Worm (Caenorhabditis elegans) whole organism, L2 larva: ENCODE data around the gene arrd-28.

Source experiments
- C34F6.9 ChIP-seq: fragments of 150-350 bp; optimal IDR thresholded peaks from 2 replicates; lab custom pipeline; 2014; ENCODE audit warnings: missing biosample characterization, missing genetic modification characterization
- F13H6.1 ChIP-seq: sonication (generic microtip); optimal IDR thresholded peaks from 2 replicates; lab custom pipeline; 2016; ENCODE audit warnings: missing genetic modification characterization, missing compliant biosample characterization
- R02D3.7 ChIP-seq: fragments of 150-350 bp; optimal IDR thresholded peaks from 2 replicates; lab custom pipeline; 2014; ENCODE audit warnings: missing biosample characterization, missing genetic modification characterization
- Y55F3AM.14 ChIP-seq: fragments of 200-800 bp; sonication (Bioruptor generic); optimal IDR thresholded peaks from 2 replicates; lab custom pipeline; 2018; ENCODE audit warnings: mild to moderate bottlenecking, missing genetic modification characterization, missing compliant biosample characterization
- ZK546.5 ChIP-seq: sonication (generic microtip); optimal IDR thresholded peaks from 2 replicates; lab custom pipeline; 2017; ENCODE audit warnings: missing biosample characterization, missing genetic modification characterization
- alr-1 ChIP-seq: fragments of 150-350 bp; optimal IDR thresholded peaks from 2 replicates; lab custom pipeline; 2014; ENCODE audit warnings: missing biosample characterization, missing genetic modification characterization
- aly-2 ChIP-seq: fragments of 150-350 bp; optimal IDR thresholded peaks from 2 replicates; lab custom pipeline; 2014; ENCODE audit warnings: missing biosample characterization, missing genetic modification characterization
- ama-1 ChIP-seq: fragments of 150-350 bp; optimal IDR thresholded peaks from 2 replicates; lab custom pipeline; 2018; ENCODE audit warnings: inconsistent platforms
- blmp-1 ChIP-seq: sonication (generic microtip); optimal IDR thresholded peaks from 2 replicates; lab custom pipeline; 2017; ENCODE audit warnings: missing genetic modification characterization, mild to moderate bottlenecking, missing compliant biosample characterization, antibody characterized with exemption, moderate library complexity; ENCODE audit not compliant: insufficient read depth
- ceh-16 ChIP-seq: fragments of 150-350 bp; optimal IDR thresholded peaks from 2 replicates; lab custom pipeline; 2014; ENCODE audit warnings: missing biosample characterization, missing genetic modification characterization
- ceh-82 ChIP-seq: fragments of 150-350 bp; optimal IDR thresholded peaks from 2 replicates; lab custom pipeline; 2014; ENCODE audit warnings: missing biosample characterization, missing genetic modification characterization
- crh-2 ChIP-seq: sonication (generic microtip); optimal IDR thresholded peaks from 2 replicates; lab custom pipeline; 2017; ENCODE audit warnings: missing biosample characterization, missing genetic modification characterization
- dmd-4 ChIP-seq: sonication (generic microtip); optimal IDR thresholded peaks from 2 replicates; lab custom pipeline; 2017; ENCODE audit warnings: missing biosample characterization, missing genetic modification characterization
- egl-27 ChIP-seq: sonication (generic microtip); optimal IDR thresholded peaks from 3 replicates; lab custom pipeline; 2017; ENCODE audit warnings: missing biosample characterization, missing genetic modification reagents, missing genetic modification characterization
- elt-1 ChIP-seq: fragments of 150-350 bp; optimal IDR thresholded peaks from 2 replicates; lab custom pipeline; 2014; ENCODE audit warnings: missing biosample characterization, missing genetic modification characterization
- elt-3 ChIP-seq: sonication (generic microtip); optimal IDR thresholded peaks from 2 replicates; lab custom pipeline; 2017; ENCODE audit warnings: missing biosample characterization, missing genetic modification characterization
- fos-1 ChIP-seq: fragments of 150-350 bp; optimal IDR thresholded peaks from 2 replicates; lab custom pipeline; 2014; ENCODE audit warnings: missing biosample characterization, missing genetic modification characterization
- gmeb-1 ChIP-seq: fragments of 150-350 bp; optimal IDR thresholded peaks from 2 replicates; lab custom pipeline; 2014; ENCODE audit warnings: missing biosample characterization, missing genetic modification characterization
- lin-11 ChIP-seq: fragments of 150-350 bp; sonication (generic microtip); optimal IDR thresholded peaks from 2 replicates; lab custom pipeline; 2014; ENCODE audit warnings: missing biosample characterization, missing genetic modification characterization, inconsistent platforms, mixed read lengths
- lin-13 ChIP-seq: fragments of 150-350 bp; optimal IDR thresholded peaks from 2 replicates; lab custom pipeline; 2014; ENCODE audit warnings: missing biosample characterization, missing genetic modification reagents, missing genetic modification characterization
- lin-39 ChIP-seq: fragments of 150-350 bp; optimal IDR thresholded peaks from 2 replicates; lab custom pipeline; 2014; ENCODE audit warnings: missing biosample characterization, missing genetic modification reagents, missing genetic modification characterization
- lsy-2 ChIP-seq, 2 experiments: fragments of 150-350 bp in 1 of 2; sonication (generic microtip) in 1 of 2; optimal IDR thresholded peaks; 2 replicates each; lab custom pipeline; 2014 to 2017; ENCODE audit warnings: missing biosample characterization in 2 of 2, missing genetic modification characterization in 2 of 2
- mab-5 ChIP-seq: fragments of 150-350 bp; optimal IDR thresholded peaks from 2 replicates; lab custom pipeline; 2014; ENCODE audit warnings: missing biosample characterization, missing genetic modification characterization
- mbf-1 ChIP-seq: sonication (generic microtip); optimal IDR thresholded peaks from 2 replicates; lab custom pipeline; 2017; ENCODE audit warnings: missing biosample characterization, missing genetic modification characterization
- mdl-1 ChIP-seq, 2 experiments: fragments of 150-350 bp in 1 of 2; sonication (generic microtip) in 1 of 2; optimal IDR thresholded peaks; 2 replicates each; lab custom pipeline; 2017; ENCODE audit warnings: missing biosample characterization in 2 of 2, missing genetic modification characterization in 2 of 2
- nhr-10 ChIP-seq: sonication (generic microtip); optimal IDR thresholded peaks from 2 replicates; lab custom pipeline; 2017; ENCODE audit warnings: missing biosample characterization, missing genetic modification characterization
- nhr-11 ChIP-seq: fragments of 150-350 bp; optimal IDR thresholded peaks from 2 replicates; lab custom pipeline; 2014; ENCODE audit warnings: missing biosample characterization, missing genetic modification characterization
- nhr-12 ChIP-seq: fragments of 150-350 bp; optimal IDR thresholded peaks from 2 replicates; lab custom pipeline; 2014; ENCODE audit warnings: missing biosample characterization, missing genetic modification characterization
- nhr-129 ChIP-seq: fragments of 150-350 bp; optimal IDR thresholded peaks from 2 replicates; lab custom pipeline; 2014; ENCODE audit warnings: missing biosample characterization, missing genetic modification characterization
- nhr-21 ChIP-seq: fragments of 150-350 bp; optimal IDR thresholded peaks from 2 replicates; lab custom pipeline; 2014; ENCODE audit warnings: missing biosample characterization, missing genetic modification characterization
- nhr-23 ChIP-seq: fragments of 150-350 bp; optimal IDR thresholded peaks from 2 replicates; lab custom pipeline; 2014; ENCODE audit warnings: missing biosample characterization, missing genetic modification reagents, missing genetic modification characterization
- nhr-237 ChIP-seq: fragments of 150-350 bp; optimal IDR thresholded peaks from 2 replicates; lab custom pipeline; 2014; ENCODE audit warnings: missing biosample characterization, missing genetic modification characterization
- nhr-25 ChIP-seq: fragments of 150-350 bp; sonication (generic microtip); optimal IDR thresholded peaks from 3 replicates; lab custom pipeline; 2014; ENCODE audit warnings: missing biosample characterization, missing genetic modification characterization
- nhr-6 ChIP-seq: fragments of 150-350 bp; optimal IDR thresholded peaks from 2 replicates; lab custom pipeline; 2014; ENCODE audit warnings: missing biosample characterization, missing genetic modification characterization
- nhr-77 ChIP-seq: fragments of 150-350 bp; optimal IDR thresholded peaks from 2 replicates; lab custom pipeline; 2014; ENCODE audit warnings: missing biosample characterization, missing genetic modification characterization
- peb-1 ChIP-seq: fragments of 150-350 bp; optimal IDR thresholded peaks from 2 replicates; lab custom pipeline; 2014; ENCODE audit warnings: missing biosample characterization, missing genetic modification characterization
- sem-4 ChIP-seq: fragments of 150-350 bp; optimal IDR thresholded peaks from 2 replicates; lab custom pipeline; 2014; ENCODE audit warnings: missing biosample characterization, missing genetic modification reagents, missing genetic modification characterization
- skn-1 ChIP-seq: sonication (generic microtip); optimal IDR thresholded peaks from 2 replicates; lab custom pipeline; 2017; ENCODE audit warnings: missing biosample characterization, missing genetic modification characterization
- sma-3 ChIP-seq: sonication (generic microtip); optimal IDR thresholded peaks from 2 replicates; lab custom pipeline; 2016; ENCODE audit warnings: missing genetic modification reagents, missing genetic modification characterization, missing compliant biosample characterization
- sma-9 ChIP-seq, 2 experiments: fragments of 150-350 bp in 1 of 2; sonication (generic microtip) in 1 of 2; optimal IDR thresholded peaks; 2 replicates each; lab custom pipeline; 2014 to 2016; ENCODE audit warnings: missing genetic modification characterization in 2 of 2, mild to moderate bottlenecking in 1 of 2, missing biosample characterization in 1 of 2, missing compliant biosample characterization in 1 of 2, missing genetic modification reagents in 1 of 2, moderate library complexity in 1 of 2
- snpc-4 ChIP-seq: fragments of 150-350 bp; optimal IDR thresholded peaks from 2 replicates; lab custom pipeline; 2014; ENCODE audit warnings: missing biosample characterization, missing genetic modification characterization
- unc-39 ChIP-seq: fragments of 150-350 bp; optimal IDR thresholded peaks from 2 replicates; lab custom pipeline; 2014; ENCODE audit warnings: missing biosample characterization, missing genetic modification characterization
- unc-55 ChIP-seq: fragments of 150-350 bp; sonication (generic microtip); optimal IDR thresholded peaks from 3 replicates; lab custom pipeline; 2014; ENCODE audit warnings: missing biosample characterization, missing genetic modification reagents, missing genetic modification characterization
- unc-62 ChIP-seq: fragments of 150-350 bp; optimal IDR thresholded peaks from 2 replicates; lab custom pipeline; 2014; ENCODE audit warnings: missing biosample characterization, missing genetic modification reagents, missing genetic modification characterization
- zag-1 ChIP-seq: fragments of 150-350 bp; optimal IDR thresholded peaks from 2 replicates; lab custom pipeline; 2014; ENCODE audit warnings: missing biosample characterization, missing genetic modification characterization
- ztf-1 ChIP-seq: fragments of 200-800 bp; sonication (Bioruptor generic); conservative IDR thresholded peaks from 2 replicates; pipeline ENCODE4 v1.3.6; 2022; ENCODE audit warnings: missing genetic modification characterization, missing compliant biosample characterization
- ztf-11 ChIP-seq: sonication (generic microtip); optimal IDR thresholded peaks from 2 replicates; lab custom pipeline; 2017; ENCODE audit warnings: missing biosample characterization, missing genetic modification characterization
- ztf-4 ChIP-seq: fragments of 150-350 bp; optimal IDR thresholded peaks from 2 replicates; lab custom pipeline; 2014; ENCODE audit warnings: missing biosample characterization, missing genetic modification characterization

Gene arrd-28

DNA sequence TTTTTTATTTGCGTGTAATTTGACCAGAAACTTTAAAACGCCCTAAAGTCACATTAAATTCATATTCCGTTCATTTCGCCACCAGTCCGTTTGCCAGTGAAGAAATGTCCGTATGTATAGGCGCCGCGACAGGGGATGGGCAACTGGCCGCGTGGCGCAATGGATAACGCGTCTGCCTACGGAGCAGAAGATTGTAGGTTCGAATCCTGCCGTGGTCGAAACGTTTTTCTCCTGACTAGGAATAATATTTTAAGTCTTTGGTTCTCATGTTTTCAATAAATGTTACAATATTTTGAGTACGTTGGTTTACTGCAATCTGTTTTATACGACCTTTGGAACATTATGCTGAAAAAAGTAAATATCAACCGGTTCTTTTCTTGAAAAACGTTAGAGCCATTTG is 38.8 kb upstream of the arrd-28 start (continued):
- TF ChIP-seq ztf-1 (GFP tag; lab: Robert Waterston, UW), result no peak
- peak; percentile 68 for TF ChIP-seq lin-13 (GFP tag; lab: Kevin White, UChicago)
- TF ChIP-seq nhr-10, result no peak
- TF ChIP-seq mdl-1 (tag; optimal IDR thresholded peaks at IDR 0.05; lab: Kevin White, UChicago), result no peak
- TF ChIP-seq ceh-82 (tag; lab: Kevin White, UChicago), result no peak
- peak; percentile 40 for TF ChIP-seq Y55F3AM.14 (GFP tag; lab: Kevin White, UChicago)
- TF ChIP-seq aly-2 (tag; lab: Kevin White, UChicago), result no peak
- no peak for TF ChIP-seq elt-1 (tag; lab: Kevin White, UChicago)
- no peak for TF ChIP-seq zag-1 (tag; lab: Kevin White, UChicago)
- no peak for TF ChIP-seq ZK546.5 (tag; lab: Kevin White, UChicago)
- TF ChIP-seq ceh-16 (tag; lab: Kevin White, UChicago), result peak; percentile 14
- TF ChIP-seq C34F6.9 (tag; lab: Kevin White, UChicago), result peak; percentile 53
- peak; percentile 49 for TF ChIP-seq nhr-129 (tag; lab: Kevin White, UChicago)
- TF ChIP-seq blmp-1 (tag; lab: Kevin White, UChicago), result peak; percentile 7
- no peak for TF ChIP-seq ama-1 (lab: Kevin White, UChicago)
- peak; percentile 29 for TF ChIP-seq mab-5 (tag; lab: Kevin White, UChicago)
- TF ChIP-seq ztf-11 (tag; lab: Kevin White, UChicago), result no peak
- peak; percentile 16 for TF ChIP-seq sem-4 (tag; lab: Kevin White, UChicago)

ce11 chrX:10146592-10146991 is 37.2 kb upstream of the arrd-28 start, which contains the start of gene unc-115:
Gene unc-115, plus strand, starts transcription at chrX:10146892.
- TF ChIP-seq ztf-4 (tag; lab: Kevin White, UChicago) (peak; percentile 38), nhr-21 (peak; percentile 52), nhr-11 (no peak), fos-1 (tag; lab: Kevin White, UChicago) (peak; percentile 37), mab-5 (tag; lab: Kevin White, UChicago) (peak; percentile 81), mbf-1 (tag; lab: Kevin White, UChicago) (no peak), R02D3.7 (tag; lab: Kevin White, UChicago) (no peak), ztf-11 (tag; lab: Kevin White, UChicago) (peak; percentile 28), aly-2 (tag; lab: Kevin White, UChicago) (no peak), sem-4 (tag; lab: Kevin White, UChicago) (peak; percentile 70), C34F6.9 (tag; lab: Kevin White, UChicago) (peak; percentile 69), sma-9 (GFP tag; optimal IDR thresholded peaks at IDR 0.05; lab: Kevin White, UChicago) (peak; percentile 81), sma-9 (tag; optimal IDR thresholded peaks at IDR 0.05; lab: Kevin White, UChicago) (no peak), lin-13 (GFP tag; lab: Kevin White, UChicago) (peak; percentile 52), nhr-77 (no peak), unc-62 (peak; percentile 55), elt-3 (no peak), snpc-4 (tag; lab: Kevin White, UChicago) (peak; percentile 76), nhr-23 (tag; lab: Kevin White, UChicago) (no peak), nhr-10 (no peak), Y55F3AM.14 (GFP tag; lab: Kevin White, UChicago) (peak; percentile 40), zag-1 (tag; lab: Kevin White, UChicago) (peak; percentile 90), ceh-82 (tag; lab: Kevin White, UChicago) (peak; percentile 6), dmd-4 (no peak), nhr-129 (tag; lab: Kevin White, UChicago) (peak; percentile 79), crh-2 (tag; lab: Kevin White, UChicago) (peak; percentile 84), ZK546.5 (tag; lab: Kevin White, UChicago) (no peak), sma-3 (peak; percentile 65), lin-39 (tag; lab: Kevin White, UChicago) (peak; percentile 73), lin-11 (peak; percentile 72), nhr-12 (tag; lab: Kevin White, UChicago) (no peak), blmp-1 (tag; lab: Kevin White, UChicago) (peak; percentile 76), F13H6.1 (tag; lab: Kevin White, UChicago) (peak; percentile 93), ztf-1 (GFP tag; lab: Robert Waterston, UW) (no peak), ama-1 (lab: Kevin White, UChicago) (no peak), alr-1 (tag; lab: Kevin White, UChicago) (no peak), nhr-25 (tag; lab: Kevin White, UChicago) (no peak), ceh-16 (tag; lab: Kevin White, UChicago) (peak; percentile 10), lsy-2 (tag; optimal IDR thresholded peaks at IDR 0.05; lab: Kevin White, UChicago) (peak; percentile 49 to 70), egl-27 (tag; lab: Kevin White, UChicago) (peak; percentile 89), nhr-6 (tag; lab: Kevin White, UChicago) (peak; percentile 34), unc-39 (peak; percentile 50), nhr-237 (tag; lab: Kevin White, UChicago) (no peak), gmeb-1 (tag; lab: Kevin White, UChicago) (no peak), unc-55 (GFP tag; lab: Kevin White, UChicago) (peak; percentile 92), peb-1 (tag; lab: Kevin White, UChicago) (peak; percentile 86), skn-1 (tag; lab: Kevin White, UChicago) (no peak), elt-1 (tag; lab: Kevin White, UChicago) (no peak), mdl-1 (tag; optimal IDR thresholded peaks at IDR 0.05; lab: Kevin White, UChicago) (peak; percentile 63 to 79)
